Worm (Caenorhabditis elegans) whole organism, midembryonic: ENCODE measurements around the gene C03A7.13.

Experiments used
- cog-1 ChIP-seq: sonication (generic microtip); optimal IDR thresholded peaks from 2 replicates; lab custom pipeline; 2016; ENCODE audit warnings: missing genetic modification characterization, missing compliant biosample characterization
- med-1 ChIP-seq: sonication (generic microtip); optimal IDR thresholded peaks from 2 replicates; lab custom pipeline; 2017; ENCODE audit warnings: missing genetic modification characterization, mild to moderate bottlenecking, missing compliant biosample characterization, antibody characterized with exemption, missing genetic modification reagents; ENCODE audit not compliant: insufficient read depth

DNA sequence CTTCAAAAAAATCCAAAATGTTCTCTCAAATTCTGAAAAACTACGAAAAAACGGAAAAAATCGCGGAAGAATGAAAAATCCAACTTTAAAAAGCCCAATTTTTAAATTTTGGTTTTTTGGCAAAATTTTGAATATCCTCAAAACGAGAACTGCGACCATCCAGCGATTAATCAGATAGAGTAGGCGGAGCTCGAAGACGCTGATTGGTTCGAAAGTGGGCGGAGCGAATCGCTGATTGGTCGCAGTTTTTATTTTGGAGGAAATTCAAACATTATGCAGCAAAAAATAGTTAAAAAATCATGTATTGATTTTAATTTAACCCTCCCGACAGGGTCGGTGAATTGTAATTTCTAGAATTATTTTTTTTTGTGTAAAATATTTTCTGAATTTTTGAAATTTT is 21.3 kb upstream of the C03A7.13 start:
- no peak for TF ChIP-seq med-1
- no peak for TF ChIP-seq cog-1 (tag; lab: Kevin White, UChicago)
